Worm (Caenorhabditis elegans): ENCODE measurements around the gene mltn-5.

Gene mltn-5

DNA sequence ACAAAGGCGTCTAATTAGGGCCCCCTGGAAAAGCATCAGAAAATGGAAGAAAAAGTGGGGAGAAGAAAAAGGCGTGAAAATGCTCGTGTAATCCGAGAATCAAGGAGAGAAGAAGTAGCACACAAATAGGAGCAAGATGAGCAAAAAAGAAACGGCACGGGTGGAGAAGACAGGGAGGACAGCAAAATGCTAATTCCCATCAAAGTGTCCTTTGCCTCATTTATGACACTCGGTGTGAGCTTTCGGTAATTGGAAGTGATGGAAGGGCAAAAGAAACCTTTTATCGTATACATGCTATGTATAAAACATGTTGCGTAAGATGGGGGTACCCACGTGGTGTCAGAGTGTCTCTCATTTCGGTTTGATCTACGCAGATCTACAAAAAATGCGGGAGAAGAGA, 8.5 kb downstream of the mltn-5 start:
- TF ChIP-seq dpff-1 (tag; optimal IDR thresholded peaks at IDR 0.05) = no peak
- no peak for TF ChIP-seq ceh-79 (tag; optimal IDR thresholded peaks at IDR 0.05)
- no peak for TF ChIP-seq mel-28 (tag; optimal IDR thresholded peaks at IDR 0.05; ENCODE audit: borderline replicate concordance)
- TF ChIP-seq ztf-18 (tag; optimal IDR thresholded peaks at IDR 0.05) = no peak
- TF ChIP-seq ceh-91 (GFP tag; IDR thresholded peaks at IDR 0.05) = no peak

- no peak for TF ChIP-seq akir-1 (GFP tag; optimal IDR thresholded peaks at IDR 0.05)
- TF ChIP-seq mes-4 (tag; optimal IDR thresholded peaks at IDR 0.05) = no peak
- no peak for TF ChIP-seq hmg-20 (GFP tag; IDR thresholded peaks at IDR 0.05)
- no peak for TF ChIP-seq lin-35 (GFP tag; optimal IDR thresholded peaks at IDR 0.05)
- TF ChIP-seq chd-7 (tag; optimal IDR thresholded peaks at IDR 0.05) = no peak
- TF ChIP-seq Y53F4B.3 (GFP tag; IDR thresholded peaks at IDR 0.05) = no peak
- TF ChIP-seq B0336.3 (GFP tag; IDR thresholded peaks at IDR 0.05) = no peak
- TF ChIP-seq F57A8.1 (GFP tag; optimal IDR thresholded peaks at IDR 0.05) = no peak
- TF ChIP-seq ceh-58 (GFP tag; IDR thresholded peaks at IDR 0.05) = no peak
- no peak for TF ChIP-seq unc-62 (GFP tag; optimal IDR thresholded peaks at IDR 0.05)
- TF ChIP-seq ztf-18 (tag; optimal IDR thresholded peaks at IDR 0.05) = no peak
Measured at ce11 chrII:13935907-13936306, 10.9 kb downstream of the mltn-5 start.

DNA sequence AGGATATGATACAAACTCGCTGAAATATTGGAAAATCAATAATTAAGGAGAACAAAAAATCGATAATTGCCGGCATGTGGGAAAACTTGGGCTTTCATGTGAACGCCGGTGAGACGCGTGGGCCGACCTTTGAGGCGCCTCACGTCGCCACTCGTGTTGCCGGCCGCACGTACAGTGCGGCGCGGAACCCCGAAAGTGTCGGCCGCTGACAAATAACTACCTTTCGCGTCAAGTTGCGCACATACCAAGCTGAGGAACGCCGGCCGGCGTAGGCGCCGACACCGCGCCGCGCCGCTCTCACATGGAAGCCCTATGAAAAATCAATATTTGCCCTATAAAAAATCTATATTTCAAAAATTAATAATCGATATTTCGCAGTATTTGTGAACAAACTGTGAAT, 13.3 kb downstream of the mltn-5 start:
- TF ChIP-seq egrh-3 (GFP tag; IDR thresholded peaks at IDR 0.05) (peak; percentile 39; the same call in 1 of the 2 replicates), zfh-2 (GFP tag; conservative IDR thresholded peaks at IDR 0.05) (peak; percentile 77), ztf-18 (tag; optimal IDR thresholded peaks at IDR 0.05) (no peak), ZK185.1 (tag; optimal IDR thresholded peaks at IDR 0.05; ENCODE audit: poor library complexity, severe bottlenecking) (no peak), nfya-1 (tag; optimal IDR thresholded peaks at IDR 0.05; ENCODE audit: borderline replicate concordance, insufficient read depth) (no peak), snpc-4 (GFP tag; optimal IDR thresholded peaks at IDR 0.05) (no peak), snpc-4 (tag; optimal IDR thresholded peaks at IDR 0.05) (peak in 2 of 4 experiments; percentile 49 to 81), F52B5.7 (tag; optimal IDR thresholded peaks at IDR 0.05) (no peak), hsf-1 (GFP tag; IDR thresholded peaks at IDR 0.05) (no peak), dox-1 (GFP tag; IDR thresholded peaks at IDR 0.05) (no peak)

DNA sequence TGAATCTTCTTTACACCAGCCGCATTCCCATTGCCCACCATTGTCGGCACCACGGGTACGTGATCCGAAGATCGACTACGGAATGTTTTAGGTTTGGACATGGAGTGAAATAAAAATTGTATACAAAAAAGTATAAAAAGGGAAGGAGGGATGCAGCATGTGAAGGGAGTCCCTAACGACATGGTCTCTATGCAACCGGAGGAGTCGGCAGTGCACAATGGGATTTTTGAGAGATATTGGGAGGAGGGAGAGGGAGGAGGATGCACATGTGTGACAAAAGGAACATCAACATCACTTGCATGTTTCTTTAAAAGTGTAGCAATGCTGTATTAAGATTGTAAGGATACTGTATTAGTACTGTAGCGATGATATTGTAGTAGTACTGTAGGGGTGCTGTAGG, 14.5 kb downstream of the mltn-5 start, which contains the start of gene W07G1.1:
Gene W07G1.1, minus strand, starts transcription at position 101 of the 400 bp plus-strand sequence.
- TF ChIP-seq sptf-2 (GFP tag; optimal IDR thresholded peaks at IDR 0.05) (no peak), T26A5.8 (tag; optimal IDR thresholded peaks at IDR 0.05) (no peak), mxl-1 (tag; optimal IDR thresholded peaks at IDR 0.05) (no peak), dox-1 (GFP tag; IDR thresholded peaks at IDR 0.05) (no peak), lsy-27 (tag; optimal IDR thresholded peaks at IDR 0.05; ENCODE audit: borderline replicate concordance, insufficient read depth) (no peak), F52B5.7 (tag; optimal IDR thresholded peaks at IDR 0.05) (no peak), ekl-4 (GFP tag; IDR thresholded peaks at IDR 0.05) (no peak), nfyb-1 (GFP tag; IDR thresholded peaks at IDR 0.05) (no peak), nfya-2 (GFP tag; IDR thresholded peaks at IDR 0.05) (no peak), ama-1 (optimal IDR thresholded peaks at IDR 0.05) (no peak), ama-1 (GFP tag; optimal IDR thresholded peaks at IDR 0.05) (no peak), madf-10 (tag; optimal IDR thresholded peaks at IDR 0.05) (no peak), ztf-28 (GFP tag; IDR thresholded peaks at IDR 0.05) (no peak), lin-26 (GFP tag; IDR thresholded peaks at IDR 0.05) (no peak), ztf-22 (GFP tag; optimal IDR thresholded peaks at IDR 0.05) (no peak), cebp-1 (GFP tag; IDR thresholded peaks at IDR 0.05) (no peak), cebp-1 (tag; optimal IDR thresholded peaks at IDR 0.05) (no peak), sdz-38 (tag; optimal IDR thresholded peaks at IDR 0.05) (no peak)

Data from whole organism, young adult.